Worm (Caenorhabditis elegans) whole organism, L4 larva: ENCODE measurements around the gene clh-6.

Experiments used
- F10B5.3 ChIP-seq: sonication (generic microtip); optimal IDR thresholded peaks from 2 replicates; lab custom pipeline; 2016; ENCODE audit warnings: mild to moderate bottlenecking, missing genetic modification characterization, missing compliant biosample characterization
- F37D6.2 ChIP-seq: sonication (generic microtip); optimal IDR thresholded peaks from 2 replicates; lab custom pipeline; 2016; ENCODE audit warnings: mild to moderate bottlenecking, missing genetic modification characterization, missing compliant biosample characterization
- F49E8.2 ChIP-seq: sonication (generic microtip); optimal IDR thresholded peaks from 2 replicates; lab custom pipeline; 2016; ENCODE audit warnings: missing compliant biosample characterization, mild to moderate bottlenecking, missing genetic modification characterization, borderline replicate concordance
- R02D3.7 ChIP-seq: fragments of 150-350 bp; sonication (generic microtip); optimal IDR thresholded peaks from 3 replicates; lab custom pipeline; 2014; ENCODE audit warnings: missing biosample characterization, missing genetic modification characterization
- Y105C5A.15 ChIP-seq: fragments of 200-800 bp; sonication (Bioruptor generic); IDR thresholded peaks from 2 replicates; pipeline ENCODE4 v1.3.6; 2022; ENCODE audit warnings: missing genetic modification characterization, missing compliant biosample characterization
- Y5F2A.4 ChIP-seq: fragments of 200-800 bp; sonication (Bioruptor generic); optimal IDR thresholded peaks from 2 replicates; lab custom pipeline; 2018; ENCODE audit warnings: mild to moderate bottlenecking, missing genetic modification characterization, missing compliant biosample characterization
- aha-1 ChIP-seq: fragments of 150-350 bp; peaks from one replicate; lab custom pipeline; 2014; ENCODE audit warnings: missing biosample characterization, missing genetic modification characterization
- aly-2 ChIP-seq: sonication (generic microtip); optimal IDR thresholded peaks from 2 replicates; lab custom pipeline; 2018; ENCODE audit warnings: missing biosample characterization, missing genetic modification characterization
- ama-1 ChIP-seq: fragments of 150-350 bp; optimal IDR thresholded peaks from 2 replicates; lab custom pipeline; 2014; ENCODE audit warnings: inconsistent platforms, mixed read lengths
- arid-1 ChIP-seq: fragments of 200-800 bp; sonication (Bioruptor generic); conservative IDR thresholded peaks from 2 replicates; pipeline ENCODE4 v1.3.6; 2022; ENCODE audit warnings: missing genetic modification reagents, missing genetic modification characterization, missing compliant biosample characterization
- attf-4 ChIP-seq: sonication (generic microtip); optimal IDR thresholded peaks from 3 replicates; lab custom pipeline; 2017; ENCODE audit warnings: missing biosample characterization, missing genetic modification characterization
- ceh-28 ChIP-seq: fragments of 150-350 bp; optimal IDR thresholded peaks from 2 replicates; lab custom pipeline; 2014; ENCODE audit warnings: missing biosample characterization, missing genetic modification reagents, missing genetic modification characterization
- ceh-44 ChIP-seq: fragments of 200-800 bp; sonication (Bioruptor generic); IDR thresholded peaks from 2 replicates; pipeline ENCODE4 v1.3.6; 2022; ENCODE audit warnings: missing genetic modification reagents, missing genetic modification characterization, missing compliant biosample characterization
- ces-1 ChIP-seq: fragments of 150-350 bp; sonication (generic microtip); optimal IDR thresholded peaks from 4 replicates; lab custom pipeline; 2014; ENCODE audit warnings: missing biosample characterization, missing genetic modification reagents, missing genetic modification characterization
- daf-12 ChIP-seq: fragments of 150-350 bp; optimal IDR thresholded peaks from 2 replicates; lab custom pipeline; 2014; ENCODE audit warnings: missing biosample characterization, missing genetic modification reagents, missing genetic modification characterization
- daf-16 ChIP-seq, 3 experiments: sonication (generic microtip); optimal IDR thresholded peaks; 2 replicates each; lab custom pipeline; 2016 to 2017; ENCODE audit warnings: missing genetic modification characterization in 3 of 3, missing genetic modification reagents in 3 of 3, mild to moderate bottlenecking in 2 of 3, missing compliant biosample characterization in 2 of 3, missing biosample characterization in 1 of 3, moderate library complexity in 1 of 3
- dmd-8 ChIP-seq: fragments of 200-800 bp; sonication (Bioruptor generic); IDR thresholded peaks from 2 replicates; pipeline ENCODE4 v1.3.6; 2022; ENCODE audit warnings: missing genetic modification characterization, missing compliant biosample characterization
- dmd-9 ChIP-seq: fragments of 200-800 bp; sonication (Bioruptor generic); IDR thresholded peaks from 2 replicates; pipeline ENCODE4 v1.3.6; 2022; ENCODE audit warnings: missing genetic modification reagents, missing genetic modification characterization, missing compliant biosample characterization
- dpl-1 ChIP-seq: fragments of 150-350 bp; optimal IDR thresholded peaks from 2 replicates; lab custom pipeline; 2014; ENCODE audit warnings: missing biosample characterization, missing genetic modification reagents, missing genetic modification characterization
- duxl-1 ChIP-seq: sonication (generic microtip); optimal IDR thresholded peaks from 2 replicates; lab custom pipeline; 2016; ENCODE audit warnings: mild to moderate bottlenecking, missing genetic modification characterization, moderate library complexity, missing compliant biosample characterization; ENCODE audit not compliant: poor library complexity
- dve-1 ChIP-seq: sonication (generic microtip); optimal IDR thresholded peaks from 2 replicates; lab custom pipeline; 2017; ENCODE audit warnings: antibody characterized with exemption, mild to moderate bottlenecking, missing genetic modification characterization, missing compliant biosample characterization; ENCODE audit not compliant: insufficient read depth
- egl-27 ChIP-seq: sonication (generic microtip); optimal IDR thresholded peaks from 3 replicates; lab custom pipeline; 2017; ENCODE audit warnings: missing biosample characterization, missing genetic modification reagents, missing genetic modification characterization
- fkh-10 ChIP-seq: fragments of 150-350 bp; optimal IDR thresholded peaks from 2 replicates; lab custom pipeline; 2014; ENCODE audit warnings: missing biosample characterization, missing genetic modification reagents, missing genetic modification characterization
- hif-1 ChIP-seq, 2 experiments: sonication (generic microtip); optimal IDR thresholded peaks; 2 replicates each; lab custom pipeline; 2016 to 2017; ENCODE audit warnings: missing compliant biosample characterization in 2 of 2, missing genetic modification characterization in 2 of 2, missing genetic modification reagents in 2 of 2, missing genotype in 2 of 2, mild to moderate bottlenecking in 1 of 2
- hlh-11 ChIP-seq: fragments of 200-800 bp; sonication (Bioruptor generic); optimal IDR thresholded peaks from 2 replicates; lab custom pipeline; 2018; ENCODE audit warnings: mild to moderate bottlenecking, missing genetic modification characterization, missing compliant biosample characterization
- hmg-1.1 ChIP-seq: fragments of 200-800 bp; sonication (Bioruptor generic); IDR thresholded peaks from 2 replicates; pipeline ENCODE4 v1.3.6; 2022; ENCODE audit warnings: missing genetic modification reagents, missing genetic modification characterization, missing compliant biosample characterization
- lin-13 ChIP-seq: fragments of 150-350 bp; optimal IDR thresholded peaks from 2 replicates; lab custom pipeline; 2014; ENCODE audit warnings: missing biosample characterization, missing genetic modification reagents, missing genetic modification characterization
- lin-15B ChIP-seq: fragments of 150-350 bp; sonication (generic microtip); optimal IDR thresholded peaks from 3 replicates; lab custom pipeline; 2014; ENCODE audit warnings: missing biosample characterization, missing genetic modification characterization
- lin-29 ChIP-seq: fragments of 200-800 bp; sonication (Bioruptor generic); IDR thresholded peaks from 2 replicates; pipeline ENCODE4 v1.3.6; 2022; ENCODE audit warnings: missing genetic modification reagents, missing genetic modification characterization, missing compliant biosample characterization
- lin-38 ChIP-seq: fragments of 200-800 bp; sonication (Bioruptor generic); IDR thresholded peaks from 2 replicates; pipeline ENCODE4 v1.3.6; 2022; ENCODE audit warnings: missing genetic modification reagents, missing genetic modification characterization, missing compliant biosample characterization
- lin-39 ChIP-seq: fragments of 150-350 bp; optimal IDR thresholded peaks from 2 replicates; lab custom pipeline; 2014; ENCODE audit warnings: missing biosample characterization, missing genetic modification reagents, missing genetic modification characterization
- mdl-1 ChIP-seq, 2 experiments: fragments of 150-350 bp in 1 of 2; sonication (generic microtip) in 1 of 2; optimal IDR thresholded peaks; 2 replicates each; lab custom pipeline; 2014 to 2017; ENCODE audit warnings: missing biosample characterization in 2 of 2, missing genetic modification characterization in 2 of 2
- mdt-29 ChIP-seq: fragments of 200-800 bp; sonication (Bioruptor generic); IDR thresholded peaks from 2 replicates; pipeline ENCODE4 v1.3.6; 2022; ENCODE audit warnings: missing genetic modification reagents, missing genetic modification characterization, missing compliant biosample characterization
- mxl-2 ChIP-seq: fragments of 200-800 bp; sonication (Bioruptor generic); conservative IDR thresholded peaks from 2 replicates; pipeline ENCODE4 v1.3.6; 2022; ENCODE audit warnings: missing genetic modification reagents, missing genetic modification characterization, missing compliant biosample characterization
- nhr-11 ChIP-seq: fragments of 150-350 bp; optimal IDR thresholded peaks from 2 replicates; lab custom pipeline; 2014; ENCODE audit warnings: missing biosample characterization, missing genetic modification characterization
- nhr-42 ChIP-seq: fragments of 200-800 bp; sonication (Bioruptor generic); IDR thresholded peaks from 2 replicates; pipeline ENCODE4 v1.3.6; 2022; ENCODE audit warnings: missing genetic modification characterization, missing compliant biosample characterization
- nhr-6 ChIP-seq: fragments of 150-350 bp; optimal IDR thresholded peaks from 2 replicates; lab custom pipeline; 2014; ENCODE audit warnings: missing biosample characterization, missing genetic modification characterization
- nhr-76 ChIP-seq: fragments of 150-350 bp; optimal IDR thresholded peaks from 2 replicates; lab custom pipeline; 2014; ENCODE audit warnings: missing biosample characterization, missing genetic modification characterization
- nhr-77 ChIP-seq: fragments of 150-350 bp; optimal IDR thresholded peaks from 2 replicates; lab custom pipeline; 2014; ENCODE audit warnings: missing biosample characterization, missing genetic modification characterization
- pha-4 ChIP-seq, 2 experiments: fragments of 150-350 bp in 1 of 2; fragments of 200-800 bp in 1 of 2; sonication (Bioruptor generic) in 1 of 2; IDR thresholded peaks in 1 of 2; optimal IDR thresholded peaks in 1 of 2; 2 replicates each; pipeline versions ENCODE4 v1.3.6 to Lab custom; 2014 to 2022; ENCODE audit warnings: missing genetic modification characterization in 2 of 2, missing genetic modification reagents in 2 of 2, missing biosample characterization in 1 of 2, missing compliant biosample characterization in 1 of 2
- saeg-2 ChIP-seq: fragments of 200-800 bp; sonication (Bioruptor generic); IDR thresholded peaks from 2 replicates; pipeline ENCODE4 v1.3.6; 2022; ENCODE audit warnings: missing genetic modification reagents, missing genetic modification characterization, missing compliant biosample characterization
- sdz-12 ChIP-seq: fragments of 200-800 bp; sonication (Bioruptor generic); optimal IDR thresholded peaks from 2 replicates; lab custom pipeline; 2018; ENCODE audit warnings: mild to moderate bottlenecking, missing genetic modification characterization, missing compliant biosample characterization
- skn-1 ChIP-seq: fragments of 150-350 bp; optimal IDR thresholded peaks from 2 replicates; lab custom pipeline; 2014; ENCODE audit warnings: missing biosample characterization, missing genetic modification characterization
- spr-3 ChIP-seq: fragments of 200-800 bp; sonication (Bioruptor generic); optimal IDR thresholded peaks from 2 replicates; lab custom pipeline; 2018; ENCODE audit warnings: mild to moderate bottlenecking, missing genetic modification characterization, missing compliant biosample characterization
- unc-130 ChIP-seq: sonication (generic microtip); optimal IDR thresholded peaks from 2 replicates; lab custom pipeline; 2016; ENCODE audit warnings: missing genetic modification reagents, missing genetic modification characterization, missing compliant biosample characterization
- unc-62 ChIP-seq, 3 experiments: fragments of 150-350 bp in 1 of 3; sonication (generic microtip); optimal IDR thresholded peaks in 2 of 3; peaks in 1 of 3; 1 replicate in 1 of 3; 2 replicates in 2 of 3; lab custom pipeline; 2014 to 2017; ENCODE audit warnings: missing biosample characterization in 3 of 3, missing genetic modification characterization in 3 of 3, missing genetic modification reagents in 3 of 3, missing genotype in 1 of 3
- zag-1 ChIP-seq: fragments of 150-350 bp; optimal IDR thresholded peaks from 2 replicates; lab custom pipeline; 2014; ENCODE audit warnings: missing biosample characterization, missing genetic modification characterization
- zfp-2 ChIP-seq: sonication (generic microtip); optimal IDR thresholded peaks from 2 replicates; lab custom pipeline; 2016; ENCODE audit warnings: mild to moderate bottlenecking, missing genetic modification characterization, missing compliant biosample characterization
- zip-11 ChIP-seq: fragments of 200-800 bp; sonication (Bioruptor generic); IDR thresholded peaks from 2 replicates; pipeline ENCODE4 v1.3.6; 2022; ENCODE audit warnings: missing genetic modification characterization, missing compliant biosample characterization
- ztf-11 ChIP-seq: fragments of 150-350 bp; optimal IDR thresholded peaks from 2 replicates; lab custom pipeline; 2014; ENCODE audit warnings: missing biosample characterization, missing genetic modification characterization
- ztf-7 ChIP-seq: fragments of 150-350 bp; optimal IDR thresholded peaks from 2 replicates; lab custom pipeline; 2014; ENCODE audit warnings: missing biosample characterization, missing genetic modification characterization

clh-6 gene

DNA sequence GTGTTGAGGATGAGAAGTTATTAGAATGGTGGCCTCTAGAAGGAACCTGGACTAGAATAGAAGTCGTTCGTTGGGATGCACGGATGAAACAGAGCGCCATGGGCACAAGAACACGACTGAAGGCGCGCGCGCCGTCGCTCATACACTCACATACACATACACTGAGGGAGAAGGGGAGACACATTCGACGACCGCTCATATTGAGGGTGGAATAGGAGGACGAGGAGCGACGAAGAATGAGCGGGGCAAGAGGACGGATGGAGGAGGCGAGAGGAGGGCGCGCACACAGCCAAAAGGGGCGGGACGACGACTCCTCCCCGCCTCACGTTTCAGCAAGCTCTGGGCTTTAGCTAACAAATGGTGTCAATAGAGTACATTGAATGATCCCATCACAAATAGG, 24.4 kb downstream of the clh-6 start (continued):
- TF ChIP-seq lin-29 (GFP tag; lab: Robert Waterston, UW) (no peak), hlh-11 (tag; lab: Kevin White, UChicago) (no peak), lin-39 (no peak), dmd-9 (GFP tag; lab: Robert Waterston, UW) (no peak), pha-4 (GFP tag; IDR thresholded peaks at IDR 0.05; lab: Robert Waterston, UW) (no peak), pha-4 (tag; optimal IDR thresholded peaks at IDR 0.05; lab: Kevin White, UChicago) (no peak), saeg-2 (GFP tag; lab: Robert Waterston, UW) (no peak), lin-13 (GFP tag; lab: Kevin White, UChicago) (peak; percentile 30), nhr-11 (tag; lab: Kevin White, UChicago) (no peak), nhr-42 (GFP tag; lab: Robert Waterston, UW) (no peak), Y5F2A.4 (GFP tag; lab: Kevin White, UChicago) (no peak), dpl-1 (GFP tag; lab: Kevin White, UChicago) (no peak), ztf-7 (no peak), mdt-29 (GFP tag; lab: Robert Waterston, UW) (no peak), fkh-10 (no peak), nhr-77 (no peak), nhr-76 (no peak), R02D3.7 (tag; lab: Kevin White, UChicago) (no peak), dve-1 (tag; lab: Kevin White, UChicago) (no peak), arid-1 (GFP tag; lab: Robert Waterston, UW) (no peak), zfp-2 (no peak), ztf-11 (tag; lab: Kevin White, UChicago) (no peak), F37D6.2 (tag; lab: Kevin White, UChicago) (peak; percentile 9), egl-27 (tag; lab: Kevin White, UChicago) (no peak), attf-4 (tag; lab: Kevin White, UChicago) (no peak), duxl-1 (tag; lab: Kevin White, UChicago) (no peak), hif-1 (tag; optimal IDR thresholded peaks at IDR 0.05; lab: Kevin White, UChicago) (peak in 1 of 2 experiments; percentile 14), zip-11 (GFP tag; lab: Robert Waterston, UW) (no peak), hmg-1.1 (GFP tag; lab: Robert Waterston, UW) (peak; percentile 63), lin-15B (no peak), dmd-8 (GFP tag; lab: Robert Waterston, UW) (no peak), zag-1 (tag; lab: Kevin White, UChicago) (no peak), unc-130 (GFP tag; lab: Kevin White, UChicago) (no peak), F49E8.2 (no peak), daf-16 (GFP tag; optimal IDR thresholded peaks at IDR 0.05; lab: Kevin White, UChicago) (no peak), daf-16 (tag; optimal IDR thresholded peaks at IDR 0.05; lab: Kevin White, UChicago) (no peak), sdz-12 (GFP tag; lab: Kevin White, UChicago) (no peak), mdl-1 (tag; optimal IDR thresholded peaks at IDR 0.05; lab: Kevin White, UChicago) (no peak), skn-1 (no peak), ceh-28 (tag; lab: Kevin White, UChicago) (no peak), aly-2 (tag; lab: Kevin White, UChicago) (no peak), spr-3 (no peak), unc-62 (GFP tag; optimal IDR thresholded peaks at IDR 0.05 in 1 of 2; lab: Kevin White, UChicago) (no peak), unc-62 (tag; optimal IDR thresholded peaks at IDR 0.05; lab: Kevin White, UChicago) (no peak), F10B5.3 (tag; lab: Kevin White, UChicago) (no peak), mxl-2 (no peak), lin-38 (peak; percentile 28; the same call in 1 of the 2 replicates), Y105C5A.15 (GFP tag; lab: Robert Waterston, UW) (no peak), ceh-44 (GFP tag; lab: Robert Waterston, UW) (0 out of 2 replicates have a peak, but pooled peaks have one; percentile 2), aha-1 (no peak), ces-1 (GFP tag; lab: Kevin White, UChicago) (no peak), daf-12 (tag; lab: Kevin White, UChicago) (no peak), ama-1 (lab: Kevin White, UChicago) (peak; percentile 45), nhr-6 (tag; lab: Kevin White, UChicago) (peak; percentile 25)
